Fruit fly (Drosophila melanogaster) Kc167 (cell line): Measurements from ENCODE around the gene CG32486.

Experiments used
- Myc ChIP-seq: fragments of >200 bp; optimal IDR thresholded peaks from 2 replicates; lab custom pipeline; 2017; ENCODE audit warnings: missing external identifiers
- Sin3A ChIP-seq: fragments of >200 bp; optimal IDR thresholded peaks from 2 replicates; lab custom pipeline; 2018; ENCODE audit warnings: missing external identifiers
- h ChIP-seq: fragments of >200 bp; optimal IDR thresholded peaks from 3 replicates; lab custom pipeline; 2018; ENCODE audit warnings: missing external identifiers
- insv ChIP-seq: fragments of >200 bp; optimal IDR thresholded peaks from 3 replicates; lab custom pipeline; 2018; ENCODE audit warnings: missing external identifiers
- psq ChIP-seq: fragments of >200 bp; optimal IDR thresholded peaks from 2 replicates; lab custom pipeline; 2017; ENCODE audit warnings: missing external identifiers
- ttk ChIP-seq: sonication (Bioruptor generic); optimal IDR thresholded peaks from 2 replicates; lab custom pipeline; 2017; ENCODE audit warnings: missing external identifiers

CG32486 gene

DNA sequence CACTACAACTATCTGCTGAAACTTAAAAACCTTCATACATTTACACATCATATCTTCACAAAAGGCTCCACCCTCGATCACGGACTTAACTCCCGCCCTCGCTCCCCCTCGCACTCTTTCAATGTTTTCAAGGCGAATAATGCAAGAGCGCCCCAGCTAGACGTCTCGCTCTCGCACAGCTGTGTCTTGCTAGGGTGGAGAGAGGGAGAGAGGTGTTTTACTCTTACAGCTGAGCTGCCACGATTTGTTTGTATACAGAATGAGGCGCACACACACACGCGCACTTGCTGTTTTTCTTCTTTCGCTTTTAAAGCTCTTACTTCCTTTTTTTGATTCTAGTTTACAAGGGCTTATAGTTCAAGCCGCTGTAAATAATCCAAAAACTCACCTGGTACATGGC, 865 bp downstream of the CG32486 start:
- TF ChIP-seq Myc (lab: Kevin White, UChicago) (no peak), insv (lab: Kevin White, UChicago) (no peak), psq (lab: Kevin White, UChicago) (no peak)

DNA sequence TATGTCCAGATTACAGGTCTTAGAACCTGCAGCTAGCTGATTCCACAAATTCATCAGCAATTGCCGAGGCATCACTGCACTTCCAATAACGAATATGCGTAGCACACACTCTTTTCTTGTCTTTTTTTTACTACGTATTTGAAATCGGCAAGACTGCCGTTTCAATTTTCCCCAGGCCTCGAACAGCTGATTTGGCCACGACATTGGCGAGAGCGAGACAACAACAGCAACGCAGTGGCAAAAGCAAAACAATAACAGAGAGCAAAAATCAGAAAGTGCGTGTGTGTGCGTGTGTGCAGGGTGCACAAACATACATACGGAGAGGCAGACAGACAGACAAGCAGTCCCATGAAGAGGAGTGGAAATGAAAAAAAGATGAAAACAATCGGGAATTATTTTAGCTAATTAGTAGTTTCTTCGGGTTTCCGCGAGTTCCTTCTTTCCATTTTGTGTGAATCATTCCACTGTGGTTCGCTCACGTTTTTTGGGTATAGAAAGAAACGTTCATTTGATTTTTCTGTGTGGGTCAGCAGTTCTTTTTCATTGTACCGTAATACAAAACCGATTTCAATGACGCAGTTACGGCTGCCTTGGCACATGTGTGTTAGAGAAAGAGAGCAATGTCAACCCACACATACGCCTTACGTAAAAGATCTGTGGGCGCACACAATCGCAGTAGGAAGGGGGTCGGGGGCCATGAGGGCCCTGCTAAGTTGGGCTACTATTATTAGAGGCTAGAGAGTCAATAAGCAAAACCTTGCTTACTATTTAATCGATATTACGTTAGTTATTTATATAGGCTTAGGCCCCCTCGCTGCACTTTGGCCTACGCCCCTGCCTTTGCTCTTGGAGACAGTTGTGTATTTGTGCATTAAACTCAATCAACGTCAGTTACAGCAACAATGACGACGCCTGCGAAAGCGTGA, 10.3 kb downstream of the CG32486 start:
- TF ChIP-seq h (lab: Kevin White, UChicago) (peak; percentile 30), Myc (lab: Kevin White, UChicago) (no peak)

dm6 chr3L:3058970-3059883, 11.4 kb downstream of the CG32486 start:
- no peak for TF ChIP-seq Sin3A

DNA sequence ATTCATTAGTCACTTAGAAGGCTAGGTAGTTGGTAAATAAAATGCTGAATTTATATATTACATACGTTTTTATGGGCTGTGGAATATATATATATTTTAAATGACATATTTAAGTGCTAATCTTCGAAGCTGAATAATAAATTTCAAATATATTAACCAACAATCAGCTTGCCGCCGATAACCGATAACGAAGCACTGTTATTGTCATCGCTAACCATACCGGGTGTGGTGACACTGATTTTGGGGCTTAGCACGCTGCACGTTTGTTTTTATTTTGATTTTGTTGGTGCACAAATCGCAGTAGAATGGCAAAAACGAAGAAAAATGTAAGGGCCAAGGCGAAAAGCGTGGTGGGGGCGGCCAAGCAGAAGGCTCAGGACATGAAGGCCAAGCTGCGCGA, 15.8 kb downstream of the CG32486 start, which contains the start of gene CG16753:
TSS of gene CG16753 (plus strand) at position 229 of the 400 bp plus-strand sequence.
- no peak for TF ChIP-seq ttk
- no peak for TF ChIP-seq insv (lab: Kevin White, UChicago)
- TF ChIP-seq psq (lab: Kevin White, UChicago): no peak
- TF ChIP-seq Sin3A: no peak
- TF ChIP-seq Myc (lab: Kevin White, UChicago): no peak
- no peak for TF ChIP-seq h (lab: Kevin White, UChicago)

dm6 chr3L:3054099-3054498, 16.5 kb downstream of the CG32486 start:
- TF ChIP-seq h (lab: Kevin White, UChicago): no peak
- no peak for TF ChIP-seq insv (lab: Kevin White, UChicago)
- TF ChIP-seq Sin3A: no peak
- no peak for TF ChIP-seq ttk
- no peak for TF ChIP-seq Myc (lab: Kevin White, UChicago)

dm6 chr3L:3052110-3052871, 18.3 kb downstream of the CG32486 start, which contains the start of gene CG1271:
CG1271 (plus strand) TSS chr3L:3052514.
- no peak for TF ChIP-seq insv (lab: Kevin White, UChicago)
- TF ChIP-seq h (lab: Kevin White, UChicago): no peak
- no peak for TF ChIP-seq ttk
- no peak for TF ChIP-seq Myc (lab: Kevin White, UChicago)
- TF ChIP-seq Sin3A: no peak
- TF ChIP-seq psq (lab: Kevin White, UChicago): no peak

dm6 chr3L:3050185-3050584, 20.5 kb downstream of the CG32486 start, which contains the start of gene CG32485:
CG32485 (plus strand) TSS chr3L:3050323.
- no peak for TF ChIP-seq insv (lab: Kevin White, UChicago)
- TF ChIP-seq psq (lab: Kevin White, UChicago): no peak
- no peak for TF ChIP-seq Sin3A
- no peak for TF ChIP-seq Myc (lab: Kevin White, UChicago)
- no peak for TF ChIP-seq h (lab: Kevin White, UChicago)
- no peak for TF ChIP-seq ttk

DNA sequence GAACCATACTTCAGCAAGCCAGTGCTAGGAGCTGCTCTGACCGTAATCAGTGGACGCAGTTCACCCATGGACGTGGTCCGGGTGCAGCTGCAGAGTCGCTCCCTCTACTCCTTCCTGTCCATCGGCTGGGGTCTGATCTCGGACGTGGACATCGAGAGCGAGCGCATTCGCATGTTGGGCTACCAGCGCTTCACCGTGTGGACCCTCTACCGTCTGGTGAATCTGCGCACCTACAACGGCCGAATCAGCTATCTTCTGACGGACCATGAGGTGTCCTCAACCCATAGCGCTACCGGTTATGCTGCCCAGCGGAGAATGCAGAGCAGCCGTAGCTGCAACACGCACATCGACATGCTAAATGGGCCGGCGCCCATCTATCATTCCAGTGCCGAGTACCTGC, 22.0 kb downstream of the CG32486 start:
- TF ChIP-seq h (lab: Kevin White, UChicago) (no peak), ttk (no peak), Myc (lab: Kevin White, UChicago) (no peak), psq (lab: Kevin White, UChicago) (no peak), Sin3A (no peak), insv (lab: Kevin White, UChicago) (no peak)

dm6 chr3L:3046325-3047156, 24.1 kb downstream of the CG32486 start, which contains the start of the genes scramb2 and Sk2:
scramb2 (minus strand) TSS chr3L:3046812.
Sk2 (plus strand) TSS chr3L:3047087.
- TF ChIP-seq insv (lab: Kevin White, UChicago) (no peak), ttk (no peak), psq (lab: Kevin White, UChicago) (no peak), Sin3A (no peak), h (lab: Kevin White, UChicago) (no peak), Myc (lab: Kevin White, UChicago) (no peak)

DNA sequence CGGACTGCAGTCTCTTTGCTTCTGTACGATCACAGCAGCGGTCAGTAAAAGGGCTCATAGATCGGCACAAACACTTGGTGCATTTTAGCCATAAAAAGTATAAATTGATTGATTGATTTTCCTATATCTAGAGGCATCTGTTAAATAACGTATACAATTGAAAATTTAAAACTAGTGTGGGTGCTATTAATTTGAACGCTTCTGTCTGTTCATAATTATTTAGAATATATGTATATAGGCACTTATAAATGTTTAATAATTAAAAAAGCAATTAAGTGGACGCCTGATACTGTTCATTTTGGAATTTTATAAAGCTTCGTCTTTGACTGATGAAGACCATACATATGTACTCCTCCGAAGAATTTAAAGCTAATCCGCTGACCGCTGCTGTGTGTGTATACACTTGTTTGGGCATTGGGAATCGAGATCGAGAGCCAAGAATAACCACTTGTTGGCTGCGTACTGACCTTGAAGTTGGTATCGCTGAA, 25.3 kb downstream of the CG32486 start:
- TF ChIP-seq Myc (lab: Kevin White, UChicago) (no peak), psq (lab: Kevin White, UChicago) (no peak), insv (lab: Kevin White, UChicago) (no peak), ttk (no peak), h (lab: Kevin White, UChicago) (no peak), Sin3A (no peak)
